Worm (Caenorhabditis elegans): ENCODE results near the gene srt-49.

DNA sequence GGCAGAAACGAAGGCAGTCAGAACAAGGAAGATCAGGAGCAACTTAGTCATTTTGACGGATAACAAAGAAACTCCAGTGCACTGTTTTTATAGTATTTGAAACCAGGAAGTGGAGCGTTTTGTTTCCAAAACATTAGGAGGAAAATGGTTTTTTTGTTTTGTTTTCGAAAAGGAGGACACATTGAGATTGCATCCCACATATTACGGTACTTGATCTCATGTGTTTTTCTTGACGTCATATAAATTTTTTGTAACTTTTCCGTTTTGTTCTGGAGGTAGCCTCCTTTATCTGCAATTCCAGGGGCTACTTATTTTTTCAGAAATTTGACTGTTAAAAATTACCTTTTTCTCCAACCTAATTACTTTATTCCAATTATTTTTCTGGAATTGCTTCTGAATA is 29.5 kb upstream of the srt-49 start, which contains the start of gene M199.9:
- TF ChIP-seq nhr-76 (tag; optimal IDR thresholded peaks at IDR 0.05) (no peak), ham-2 (GFP tag; optimal IDR thresholded peaks at IDR 0.05) (no peak), lin-13 (tag; optimal IDR thresholded peaks at IDR 0.05) (no peak), ceh-39 (tag; optimal IDR thresholded peaks at IDR 0.05) (no peak), unc-62 (GFP tag; optimal IDR thresholded peaks at IDR 0.05) (no peak), mab-5 (tag; optimal IDR thresholded peaks at IDR 0.05) (no peak)
